Fruit fly (Drosophila melanogaster) whole organism, embryonic: Measurements from ENCODE around the gene CG2444.
A peak's percentile ranks its signal among the peaks of the same experiment; 100 is the strongest.

Experiments used
- Adf1 ChIP-seq: fragments of 200-800 bp; sonication (Bioruptor generic); IDR thresholded peaks from 2 replicates; pipeline ENCODE4 v1.3.6; 2022; ENCODE audit warnings: missing biosample characterization, missing genetic modification characterization
- Asciz ChIP-seq: fragments of 200-800 bp; sonication (Bioruptor generic); optimal IDR thresholded peaks from 2 replicates; lab custom pipeline; 2017; ENCODE audit warnings: missing biosample characterization, mild to moderate bottlenecking, missing genetic modification characterization, missing genetic modification reagents
- BEAF-32 ChIP-seq: fragments of 200-800 bp; sonication (Bioruptor generic); optimal IDR thresholded peaks from 3 replicates; lab custom pipeline; 2017; ENCODE audit warnings: missing biosample characterization, missing genetic modification characterization, mild to moderate bottlenecking, moderate library complexity, missing genetic modification reagents
- CG10147 ChIP-seq: fragments of 200-800 bp; sonication (Bioruptor generic); optimal IDR thresholded peaks from 2 replicates; lab custom pipeline; 2019; ENCODE audit warnings: missing biosample characterization, mild to moderate bottlenecking, missing genetic modification characterization, moderate library complexity
- CG12769 ChIP-seq: fragments of 200-800 bp; sonication (Bioruptor generic); optimal IDR thresholded peaks from 2 replicates; lab custom pipeline; 2019; ENCODE audit warnings: missing biosample characterization, mild to moderate bottlenecking, missing genetic modification characterization, moderate library complexity
- CG15514 ChIP-seq: fragments of 200-800 bp; sonication (Bioruptor generic); optimal IDR thresholded peaks from 3 replicates; lab custom pipeline; 2017; ENCODE audit warnings: missing biosample characterization, missing genetic modification characterization, mild to moderate bottlenecking, moderate library complexity, missing genetic modification reagents
- CG17359 ChIP-seq: fragments of 200-800 bp; sonication (Bioruptor generic); optimal IDR thresholded peaks from 3 replicates; lab custom pipeline; 2018; ENCODE audit warnings: missing biosample characterization, mild to moderate bottlenecking, missing genetic modification characterization, moderate library complexity
- CG18262 ChIP-seq: fragments of 200-800 bp; optimal IDR thresholded peaks from 3 replicates; lab custom pipeline; 2019; ENCODE audit warnings: missing biosample characterization, mild to moderate bottlenecking, missing genetic modification characterization, moderate library complexity
- CG2712 ChIP-seq: fragments of 200-800 bp; optimal IDR thresholded peaks from 3 replicates; lab custom pipeline; 2019; ENCODE audit warnings: missing biosample characterization, mild to moderate bottlenecking, missing genetic modification characterization, moderate library complexity
- CG30403 ChIP-seq: fragments of 200-800 bp; sonication (Bioruptor generic); optimal IDR thresholded peaks from 3 replicates; lab custom pipeline; 2016; ENCODE audit warnings: missing biosample characterization, missing genetic modification characterization
- CG32532 ChIP-seq: fragments of 200-800 bp; sonication (Bioruptor generic); IDR thresholded peaks from 2 replicates; pipeline ENCODE4 v1.3.6; 2022; ENCODE audit warnings: missing biosample characterization, missing genetic modification characterization
- CG4730 ChIP-seq: fragments of 200-800 bp; sonication (Bioruptor generic); IDR thresholded peaks from 2 replicates; pipeline ENCODE4 v1.3.6; 2022; ENCODE audit warnings: missing biosample characterization, missing genetic modification characterization
- CG7745 ChIP-seq: fragments of 200-800 bp; sonication (Bioruptor generic); optimal IDR thresholded peaks from 2 replicates; lab custom pipeline; 2018; ENCODE audit warnings: missing biosample characterization, mild to moderate bottlenecking, missing genetic modification characterization, moderate library complexity
- CG7963 ChIP-seq: fragments of 200-800 bp; sonication (Bioruptor generic); IDR thresholded peaks from 3 replicates; pipeline ENCODE4 v1.3.6; 2022; ENCODE audit warnings: missing biosample characterization, missing genetic modification characterization; ENCODE audit not compliant: partially characterized antibody
- CG8478 ChIP-seq: fragments of >200 bp; optimal IDR thresholded peaks from 2 replicates; lab custom pipeline; 2018
- CG9215 ChIP-seq: fragments of 200-800 bp; sonication (Bioruptor generic); IDR thresholded peaks from 2 replicates; pipeline ENCODE4 v1.3.6; 2022; ENCODE audit warnings: missing biosample characterization, missing genetic modification characterization
- Camta ChIP-seq: fragments of 200-800 bp; sonication (Bioruptor generic); optimal IDR thresholded peaks from 2 replicates; lab custom pipeline; 2016; ENCODE audit warnings: missing biosample characterization, missing genetic modification characterization
- D19B ChIP-seq: fragments of 200-800 bp; sonication (Bioruptor generic); optimal IDR thresholded peaks from 2 replicates; lab custom pipeline; 2017; ENCODE audit warnings: missing biosample characterization, mild to moderate bottlenecking, missing genetic modification characterization
- Drgx ChIP-seq: fragments of 200-800 bp; sonication (Bioruptor generic); IDR thresholded peaks from 2 replicates; pipeline ENCODE4 v1.3.6; 2022; ENCODE audit warnings: missing biosample characterization, missing genetic modification characterization
- Ets65A ChIP-seq: fragments of 200-800 bp; sonication (Bioruptor generic); peaks from one replicate; lab custom pipeline; 2016; ENCODE audit warnings: missing biosample characterization, missing genetic modification characterization
- Fer1 ChIP-seq: fragments of 200-800 bp; sonication (Bioruptor generic); optimal IDR thresholded peaks from 2 replicates; lab custom pipeline; 2017; ENCODE audit warnings: missing biosample characterization, mild to moderate bottlenecking, missing genetic modification characterization
- Fer3 ChIP-seq: fragments of 200-800 bp; sonication (Bioruptor generic); optimal IDR thresholded peaks from 2 replicates; lab custom pipeline; 2018; ENCODE audit warnings: missing biosample characterization, mild to moderate bottlenecking, missing genetic modification characterization, moderate library complexity
- Hand ChIP-seq: fragments of 200-800 bp; sonication (Bioruptor generic); optimal IDR thresholded peaks from 2 replicates; lab custom pipeline; 2017; ENCODE audit warnings: mild to moderate bottlenecking, missing biosample characterization, missing genetic modification reagents, missing genetic modification characterization
- Kr ChIP-seq: fragments of 200-800 bp; sonication (Bioruptor generic); optimal IDR thresholded peaks from 2 replicates; lab custom pipeline; 2017; ENCODE audit warnings: missing biosample characterization, mild to moderate bottlenecking, missing genetic modification characterization
- Med ChIP-seq: fragments of 200-800 bp; sonication (Bioruptor generic); peaks from one replicate; lab custom pipeline; 2016; ENCODE audit warnings: missing biosample characterization, missing genetic modification characterization, mild to moderate bottlenecking, inconsistent platforms, moderate library complexity
- Mes4 ChIP-seq: fragments of 200-800 bp; sonication (Bioruptor generic); optimal IDR thresholded peaks from 2 replicates; lab custom pipeline; 2016; ENCODE audit warnings: missing biosample characterization, missing genetic modification characterization
- NC2β ChIP-seq: fragments of 200-800 bp; sonication (Bioruptor generic); optimal IDR thresholded peaks from 2 replicates; lab custom pipeline; 2016; ENCODE audit warnings: missing biosample characterization, missing genetic modification characterization
- Nf-YC ChIP-seq: fragments of 200-800 bp; optimal IDR thresholded peaks from 3 replicates; lab custom pipeline; 2019; ENCODE audit warnings: missing biosample characterization, mild to moderate bottlenecking, missing genetic modification characterization, moderate library complexity
- Side ChIP-seq: fragments of 200-800 bp; sonication (Bioruptor generic); optimal IDR thresholded peaks from 2 replicates; lab custom pipeline; 2016; ENCODE audit warnings: missing biosample characterization, missing genetic modification characterization
- Sry-δ ChIP-seq: fragments of 200-800 bp; sonication (Bioruptor generic); optimal IDR thresholded peaks from 2 replicates; lab custom pipeline; 2016; ENCODE audit warnings: missing biosample characterization, missing genetic modification characterization
- YL-1 ChIP-seq: fragments of 200-800 bp; sonication (Bioruptor generic); optimal IDR thresholded peaks from 3 replicates; lab custom pipeline; 2017; ENCODE audit warnings: missing biosample characterization, mild to moderate bottlenecking, missing genetic modification characterization
- ac ChIP-seq: fragments of 200-800 bp; sonication (Bioruptor generic); optimal IDR thresholded peaks from 3 replicates; lab custom pipeline; 2017; ENCODE audit warnings: missing biosample characterization, mild to moderate bottlenecking, missing genetic modification characterization
- ash1 ChIP-seq: fragments of 200-800 bp; sonication (Bioruptor generic); optimal IDR thresholded peaks from 2 replicates; lab custom pipeline; 2018; ENCODE audit warnings: missing biosample characterization, mild to moderate bottlenecking, missing genetic modification characterization
- chif ChIP-seq, 2 experiments: fragments of 200-800 bp; sonication (Bioruptor generic); optimal IDR thresholded peaks; 3 replicates each; lab custom pipeline; 2016; ENCODE audit warnings: missing biosample characterization in 2 of 2, missing genetic modification characterization in 2 of 2
- corto ChIP-seq: fragments of 200-800 bp; sonication (Bioruptor generic); optimal IDR thresholded peaks from 2 replicates; lab custom pipeline; 2016; ENCODE audit warnings: missing biosample characterization, mild to moderate bottlenecking, missing genetic modification characterization, moderate library complexity
- crp ChIP-seq, 2 experiments: fragments of 200-800 bp; sonication (Bioruptor generic); optimal IDR thresholded peaks; 2 replicates in 1 of 2; 3 replicates in 1 of 2; lab custom pipeline; 2017; ENCODE audit warnings: missing biosample characterization in 2 of 2, missing genetic modification characterization in 2 of 2, mild to moderate bottlenecking in 1 of 2, moderate library complexity in 1 of 2
- luna ChIP-seq: fragments of 200-800 bp; sonication (Bioruptor generic); optimal IDR thresholded peaks from 2 replicates; lab custom pipeline; 2016; ENCODE audit warnings: missing biosample characterization, missing genetic modification characterization
- nau ChIP-seq: fragments of 200-800 bp; sonication (Bioruptor generic); optimal IDR thresholded peaks from 3 replicates; lab custom pipeline; 2017; ENCODE audit warnings: missing biosample characterization, mild to moderate bottlenecking, missing genetic modification characterization, missing genetic modification reagents
- nom ChIP-seq: fragments of 200-800 bp; sonication (Bioruptor generic); optimal IDR thresholded peaks from 2 replicates; lab custom pipeline; 2017; ENCODE audit warnings: missing biosample characterization, missing genetic modification characterization, mild to moderate bottlenecking, moderate library complexity, missing genetic modification reagents
- pnt ChIP-seq: fragments of 200-800 bp; sonication (Bioruptor generic); optimal IDR thresholded peaks from 3 replicates; lab custom pipeline; 2016; ENCODE audit warnings: missing biosample characterization, missing genetic modification characterization
- run ChIP-seq: fragments of 200-800 bp; sonication (Bioruptor generic); optimal IDR thresholded peaks from 3 replicates; lab custom pipeline; 2018; ENCODE audit warnings: missing biosample characterization, mild to moderate bottlenecking, missing genetic modification characterization
- schlank ChIP-seq: fragments of 200-800 bp; sonication (Bioruptor generic); optimal IDR thresholded peaks from 2 replicates; lab custom pipeline; 2018; ENCODE audit warnings: missing biosample characterization, mild to moderate bottlenecking, missing genetic modification characterization
- scrt ChIP-seq: fragments of 200-800 bp; sonication (Bioruptor generic); optimal IDR thresholded peaks from 2 replicates; lab custom pipeline; 2018; ENCODE audit warnings: missing biosample characterization, mild to moderate bottlenecking, missing genetic modification characterization, moderate library complexity
- slp2 ChIP-seq: fragments of 200-800 bp; sonication (Bioruptor generic); optimal IDR thresholded peaks from 2 replicates; lab custom pipeline; 2016; ENCODE audit warnings: missing biosample characterization, missing genetic modification characterization
- sob ChIP-seq: fragments of 200-800 bp; sonication (Bioruptor generic); IDR thresholded peaks from 2 replicates; pipeline ENCODE4 v1.3.6; 2022; ENCODE audit warnings: missing biosample characterization, missing genetic modification characterization
- sug ChIP-seq: fragments of 200-800 bp; optimal IDR thresholded peaks from 2 replicates; lab custom pipeline; 2019; ENCODE audit warnings: missing biosample characterization, mild to moderate bottlenecking, missing genetic modification characterization, moderate library complexity
- vvl ChIP-seq: fragments of 200-800 bp; sonication (Bioruptor generic); IDR thresholded peaks from 2 replicates; pipeline ENCODE4 v1.3.6; 2022; ENCODE audit warnings: missing biosample characterization, missing genetic modification characterization
- zen ChIP-seq: fragments of 200-800 bp; sonication (Bioruptor generic); optimal IDR thresholded peaks from 3 replicates; lab custom pipeline; 2018; ENCODE audit warnings: missing biosample characterization, mild to moderate bottlenecking, missing genetic modification characterization, moderate library complexity
- zf30C ChIP-seq: fragments of 200-800 bp; sonication (Bioruptor generic); optimal IDR thresholded peaks from 3 replicates; lab custom pipeline; 2018; ENCODE audit warnings: missing biosample characterization, mild to moderate bottlenecking, missing genetic modification characterization

Gene CG2444

DNA sequence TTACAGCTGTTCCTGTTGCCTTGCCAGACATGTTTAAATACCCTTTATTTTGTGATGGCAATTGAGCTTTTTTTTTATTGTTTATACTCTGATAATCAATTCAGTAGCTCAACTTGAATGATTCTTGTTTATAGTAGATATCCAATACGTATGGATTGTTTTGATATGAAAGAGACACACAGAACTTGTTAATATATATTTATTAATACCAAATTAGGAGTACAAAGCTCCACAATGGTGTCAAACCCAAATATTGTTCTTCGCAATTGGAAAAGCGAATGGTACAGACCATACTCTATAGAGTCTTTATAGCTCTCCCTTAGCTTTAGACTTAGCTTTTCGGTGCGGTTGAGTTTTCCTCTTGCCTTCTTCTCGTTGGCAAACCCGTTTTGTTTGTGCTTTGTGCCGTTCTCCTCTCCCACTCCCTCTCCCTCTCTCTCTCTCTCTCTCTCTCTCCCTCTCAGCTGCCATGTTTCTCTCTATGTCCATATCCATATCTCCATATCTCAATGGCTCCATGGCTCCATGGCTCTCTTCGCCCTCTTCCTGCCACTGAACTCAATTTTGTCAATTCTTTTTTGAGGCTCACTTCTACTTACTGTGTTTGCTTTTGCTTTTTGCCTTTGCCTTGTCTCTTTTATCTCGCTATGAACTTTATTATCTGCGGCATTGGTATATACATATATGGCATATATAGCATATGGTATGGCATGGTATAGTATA lies 19.0 kb downstream of the CG2444 start (continued):
- peak; percentile 41 for TF ChIP-seq CG10147 (GFP tag; lab: Kevin White, UChicago)
- peak; percentile 6 for TF ChIP-seq CG18262 (tag; lab: Kevin White, UChicago)
- TF ChIP-seq ac = no peak
- peak; percentile 28 for TF ChIP-seq scrt (GFP tag; lab: Kevin White, UChicago)
- TF ChIP-seq sug (tag; lab: Kevin White, UChicago) = peak; percentile 75
- TF ChIP-seq vvl (GFP tag; lab: Robert Waterston, UW) = peak; percentile 67; the same call in 1 of the 2 replicates
- no peak for TF ChIP-seq crp (GFP tag; optimal IDR thresholded peaks at IDR 0.05; lab: Kevin White, UChicago)
- TF ChIP-seq Adf1 (GFP tag; lab: Robert Waterston, UW) = peak; percentile 28; the same call in 1 of the 2 replicates
- no peak for TF ChIP-seq D19B
- peak; percentile 63 for TF ChIP-seq CG15514 (GFP tag; lab: Kevin White, UChicago)
- peak; percentile 17 for TF ChIP-seq NC2β
- peak; percentile 83 for TF ChIP-seq Fer1 (GFP tag; lab: Kevin White, UChicago)
- TF ChIP-seq Asciz (GFP tag; lab: Kevin White, UChicago) = peak; percentile 39
- peak; percentile 53 for TF ChIP-seq Hand
- TF ChIP-seq Med (GFP tag; lab: Kevin White, UChicago) = peak; percentile 90
- TF ChIP-seq CG7963 = no peak
- peak; percentile 49; the same call in 1 of the 2 replicates for TF ChIP-seq sob (GFP tag; lab: Robert Waterston, UW)
- TF ChIP-seq CG32532 (GFP tag; lab: Robert Waterston, UW) = peak; percentile 69; the same call in 1 of the 2 replicates
- TF ChIP-seq BEAF-32 (GFP tag; lab: Kevin White, UChicago) = no peak
- TF ChIP-seq slp2 (GFP tag; lab: Kevin White, UChicago) = no peak
- peak; percentile 9 for TF ChIP-seq Camta
- TF ChIP-seq CG2712 (tag; lab: Kevin White, UChicago) = no peak
- TF ChIP-seq CG7745 = no peak
- no peak for TF ChIP-seq Ets65A (GFP tag; lab: Kevin White, UChicago)
- TF ChIP-seq CG17359 (tag; lab: Kevin White, UChicago) = peak; percentile 44
- TF ChIP-seq ash1 = peak; percentile 9
- peak; percentile 17 for TF ChIP-seq Fer3 (tag; lab: Kevin White, UChicago)
- peak; percentile 59 for TF ChIP-seq nau (GFP tag; lab: Kevin White, UChicago)
- TF ChIP-seq Sry-δ (GFP tag; lab: Kevin White, UChicago) = no peak
- TF ChIP-seq run (tag; lab: Kevin White, UChicago) = peak; percentile 29
- TF ChIP-seq corto (GFP tag; lab: Kevin White, UChicago) = peak; percentile 25
- peak; percentile 26 for TF ChIP-seq schlank (tag; lab: Kevin White, UChicago)
- TF ChIP-seq CG4730 (GFP tag; lab: Robert Waterston, UW) = no peak
- TF ChIP-seq CG12769 = peak; percentile 19
- peak; percentile 11; the same call in 1 of the 2 replicates for TF ChIP-seq Drgx (GFP tag; lab: Robert Waterston, UW)
- no peak for TF ChIP-seq CG8478 (lab: Kevin White, UChicago)
- no peak for TF ChIP-seq pnt (GFP tag; lab: Kevin White, UChicago)
- TF ChIP-seq nom (GFP tag; lab: Kevin White, UChicago) = peak; percentile 63
- no peak for TF ChIP-seq zen
- TF ChIP-seq Side (GFP tag; lab: Kevin White, UChicago) = peak; percentile 60
- TF ChIP-seq luna (GFP tag; lab: Kevin White, UChicago) = no peak
- TF ChIP-seq chif (GFP tag; optimal IDR thresholded peaks at IDR 0.05; lab: Kevin White, UChicago) = no peak
- TF ChIP-seq Kr (GFP tag; lab: Kevin White, UChicago) = no peak
- no peak for TF ChIP-seq zf30C (GFP tag; lab: Kevin White, UChicago)
- no peak for TF ChIP-seq CG30403 (GFP tag; lab: Kevin White, UChicago)
- TF ChIP-seq Mes4 (GFP tag; lab: Kevin White, UChicago) = peak; percentile 29
- TF ChIP-seq CG9215 = no peak
- peak; percentile 40 for TF ChIP-seq Nf-YC (tag; lab: Kevin White, UChicago)
- peak; percentile 41 for TF ChIP-seq YL-1 (GFP tag; lab: Kevin White, UChicago)
